Worm (Caenorhabditis elegans) whole organism, midembryonic: ENCODE results near the gene ZK262.2.
"Not testable (repeated sequence)": the region's sequence is repeated elsewhere in the genome, so short reads cannot be mapped to it uniquely, and the experiment has no call there.

ENCODE experiments used
- T22C8.4 ChIP-seq: fragments of 200-800 bp; sonication (Bioruptor generic); IDR thresholded peaks from 2 replicates; pipeline ENCODE4 v1.3.6; 2022; ENCODE audit warnings: missing genetic modification characterization, missing compliant biosample characterization
- cog-1 ChIP-seq: sonication (generic microtip); optimal IDR thresholded peaks from 2 replicates; lab custom pipeline; 2016; ENCODE audit warnings: missing genetic modification characterization, missing compliant biosample characterization
- flt-1 ChIP-seq: fragments of 200-800 bp; sonication (Bioruptor generic); IDR thresholded peaks from 2 replicates; pipeline ENCODE4 v1.3.6; 2022; ENCODE audit warnings: missing genetic modification characterization, missing compliant biosample characterization
- klf-2 ChIP-seq: fragments of 200-800 bp; sonication (Bioruptor generic); conservative IDR thresholded peaks from 2 replicates; pipeline ENCODE4 v1.3.6; 2022; ENCODE audit warnings: missing genetic modification reagents, missing genetic modification characterization, missing compliant biosample characterization
- med-1 ChIP-seq: sonication (generic microtip); optimal IDR thresholded peaks from 2 replicates; lab custom pipeline; 2017; ENCODE audit warnings: missing genetic modification characterization, mild to moderate bottlenecking, missing compliant biosample characterization, antibody characterized with exemption, missing genetic modification reagents; ENCODE audit not compliant: insufficient read depth
- ref-1 ChIP-seq: fragments of 200-800 bp; sonication (Bioruptor generic); conservative IDR thresholded peaks from 2 replicates; pipeline ENCODE4 v1.3.6; 2022; ENCODE audit warnings: missing genetic modification reagents, missing genetic modification characterization, missing compliant biosample characterization
- tab-1 ChIP-seq: fragments of 200-800 bp; sonication (Bioruptor generic); IDR thresholded peaks from 2 replicates; pipeline ENCODE4 v1.3.6; 2022; ENCODE audit warnings: missing genetic modification characterization, missing compliant biosample characterization
- ztf-23 ChIP-seq: fragments of 200-800 bp; sonication (Bioruptor generic); IDR thresholded peaks from 2 replicates; pipeline ENCODE4 v1.3.6; 2022; ENCODE audit warnings: missing genetic modification reagents, missing genetic modification characterization, missing compliant biosample characterization
- ztf-29 ChIP-seq: fragments of 200-800 bp; sonication (Bioruptor generic); IDR thresholded peaks from 2 replicates; pipeline ENCODE4 v1.3.6; 2022; ENCODE audit warnings: missing genetic modification reagents, missing genetic modification characterization, missing compliant biosample characterization

Gene ZK262.2

ce11 chrV:18430826-18431225 is 18.0 kb upstream of the ZK262.2 start:
- TF ChIP-seq cog-1 (no peak), T22C8.4 (GFP tag; lab: Robert Waterston, UW) (no peak), flt-1 (GFP tag; lab: Robert Waterston, UW) (no peak), med-1 (no peak), ztf-23 (GFP tag; lab: Robert Waterston, UW) (no peak)

DNA sequence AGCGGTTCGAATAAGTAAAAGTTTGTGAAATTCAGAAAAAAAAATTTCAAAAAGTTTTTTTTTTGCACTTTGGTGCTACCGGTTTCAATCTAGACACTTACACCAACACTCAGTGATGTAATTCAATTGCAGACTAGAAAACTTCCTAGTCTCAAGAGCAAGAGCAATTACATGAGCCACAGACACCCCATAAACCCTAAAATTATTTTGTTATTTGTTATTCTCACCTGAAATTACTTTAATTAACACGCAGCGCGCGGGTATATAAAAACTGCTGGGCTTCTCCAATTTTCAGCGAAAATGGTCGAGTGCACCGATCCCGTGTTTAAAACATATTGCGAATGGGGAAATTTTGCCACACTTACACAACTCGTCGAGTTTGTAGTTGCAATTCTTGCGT is 13.5 kb upstream of the ZK262.2 start, which contains the start of gene srw-83:
srw-83 (plus strand) TSS at position 301 of the 400 bp plus-strand sequence.
- no peak for TF ChIP-seq tab-1
- no peak for TF ChIP-seq ztf-23 (GFP tag; lab: Robert Waterston, UW)

ce11 chrV:18425544-18425943 is 12.8 kb upstream of the ZK262.2 start, which contains the start of gene ZK262.19:
Gene ZK262.19, minus strand, starts transcription at chrV:18425644.
- TF ChIP-seq ref-1 (GFP tag; lab: Robert Waterston, UW) (no peak), T22C8.4 (GFP tag; lab: Robert Waterston, UW) (no peak), cog-1 (no peak), ztf-23 (GFP tag; lab: Robert Waterston, UW) (no peak), klf-2 (no peak), tab-1 (no peak), flt-1 (GFP tag; lab: Robert Waterston, UW) (no peak), ztf-29 (GFP tag; lab: Robert Waterston, UW) (no peak), med-1 (no peak)

- TF ChIP-seq T22C8.4 (GFP tag; lab: Robert Waterston, UW) (no peak), ref-1 (GFP tag; lab: Robert Waterston, UW) (no peak), cog-1 (no peak), ztf-29 (GFP tag; lab: Robert Waterston, UW) (no peak), flt-1 (GFP tag; lab: Robert Waterston, UW) (no peak), med-1 (no peak), klf-2 (no peak), ztf-23 (GFP tag; lab: Robert Waterston, UW) (no peak), tab-1 (no peak)
These were observed 11.7 kb upstream of the ZK262.2 start, which contains the start of gene ZK262.4 for ce11 chrV:18424471-18424870. Gene ZK262.4, minus strand, starts transcription at chrV:18424571.

- TF ChIP-seq ref-1 (GFP tag; lab: Robert Waterston, UW) (no peak), T22C8.4 (GFP tag; lab: Robert Waterston, UW) (no peak), ztf-23 (GFP tag; lab: Robert Waterston, UW) (no peak), flt-1 (GFP tag; lab: Robert Waterston, UW) (no peak), klf-2 (no peak), tab-1 (no peak), cog-1 (no peak), ztf-29 (GFP tag; lab: Robert Waterston, UW) (no peak), med-1 (no peak)
These were observed 8.0 kb upstream of the ZK262.2 start, which contains the start of gene srj-26 for ce11 chrV:18420797-18421196. Gene srj-26, plus strand, starts transcription at chrV:18421097.

DNA sequence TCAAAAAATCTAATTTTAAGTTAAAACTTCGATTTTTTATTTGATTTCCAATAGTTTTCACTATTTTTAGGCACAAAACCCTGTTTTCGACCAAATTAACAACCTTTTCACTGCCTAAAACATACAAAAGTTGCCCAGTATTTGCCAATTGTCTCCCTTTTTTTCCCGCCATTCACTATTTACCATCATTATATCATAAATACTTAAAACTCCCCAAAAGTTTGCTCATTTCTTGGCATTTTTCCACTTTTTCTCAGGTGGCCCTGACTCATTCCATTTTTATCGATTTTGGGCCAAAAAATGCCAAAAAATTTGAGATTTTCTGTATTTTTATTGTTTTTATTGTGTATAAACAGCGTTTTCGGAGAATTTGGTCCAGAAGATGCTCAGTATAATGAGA is 1.3 kb upstream of the ZK262.2 start, which contains the start of gene txt-8:
txt-8 (plus strand) TSS at position 301 of the 400 bp plus-strand sequence.
- TF ChIP-seq med-1, result no peak
- TF ChIP-seq klf-2, result no peak
- TF ChIP-seq cog-1, result no peak
- no peak for TF ChIP-seq ref-1 (GFP tag; lab: Robert Waterston, UW)
- TF ChIP-seq ztf-29 (GFP tag; lab: Robert Waterston, UW), result no peak
- TF ChIP-seq T22C8.4 (GFP tag; lab: Robert Waterston, UW), result no peak
- TF ChIP-seq flt-1 (GFP tag; lab: Robert Waterston, UW), result no peak
- no peak for TF ChIP-seq tab-1
- no peak for TF ChIP-seq ztf-23 (GFP tag; lab: Robert Waterston, UW)

- TF ChIP-seq T22C8.4 (GFP tag; lab: Robert Waterston, UW) (no peak), ztf-23 (GFP tag; lab: Robert Waterston, UW) (no peak), flt-1 (GFP tag; lab: Robert Waterston, UW) (no peak), med-1 (no peak), klf-2 (no peak), ref-1 (GFP tag; lab: Robert Waterston, UW) (no peak), ztf-29 (GFP tag; lab: Robert Waterston, UW) (no peak), cog-1 (no peak), tab-1 (no peak)
These were observed 436 bp downstream of the ZK262.2 start for ce11 chrV:18412351-18412750.

- TF ChIP-seq T22C8.4 (GFP tag; lab: Robert Waterston, UW), result no peak
- TF ChIP-seq flt-1 (GFP tag; lab: Robert Waterston, UW), result no peak
- TF ChIP-seq ztf-29 (GFP tag; lab: Robert Waterston, UW), result no peak
- no peak for TF ChIP-seq ztf-23 (GFP tag; lab: Robert Waterston, UW)
- no peak for TF ChIP-seq cog-1
- no peak for TF ChIP-seq klf-2
- no peak for TF ChIP-seq tab-1
- TF ChIP-seq ref-1 (GFP tag; lab: Robert Waterston, UW), result no peak
- TF ChIP-seq med-1, result no peak
These were observed 2.6 kb downstream of the ZK262.2 start, which contains the start of gene srh-207 for ce11 chrV:18410142-18410541. Gene srh-207, minus strand, starts transcription at chrV:18410242.

ce11 chrV:18404767-18405166 is 8.0 kb downstream of the ZK262.2 start, which contains the start of gene srh-209:
Gene srh-209, minus strand, starts transcription at chrV:18404867.
- not testable (repeated sequence) for TF ChIP-seq cog-1; tab-1; ztf-23 (GFP tag; lab: Robert Waterston, UW)

ce11 chrV:18402743-18403142 is 10.0 kb downstream of the ZK262.2 start:
- no peak for TF ChIP-seq flt-1 (GFP tag; lab: Robert Waterston, UW)

ce11 chrV:18397814-18398213 is 15.0 kb downstream of the ZK262.2 start, which contains the start of gene Y51A2B.16:
Gene Y51A2B.16, minus strand, starts transcription at chrV:18397914.
- TF ChIP-seq med-1, result no peak
- no peak for TF ChIP-seq klf-2
- no peak for TF ChIP-seq ref-1 (GFP tag; lab: Robert Waterston, UW)
